Worm (Caenorhabditis elegans): ENCODE results near the gene txt-8.
"Not testable (repeated sequence)": the region's sequence is repeated elsewhere in the genome, so short reads cannot be mapped to it uniquely, and the experiment has no call there.

The txt-8 gene

DNA sequence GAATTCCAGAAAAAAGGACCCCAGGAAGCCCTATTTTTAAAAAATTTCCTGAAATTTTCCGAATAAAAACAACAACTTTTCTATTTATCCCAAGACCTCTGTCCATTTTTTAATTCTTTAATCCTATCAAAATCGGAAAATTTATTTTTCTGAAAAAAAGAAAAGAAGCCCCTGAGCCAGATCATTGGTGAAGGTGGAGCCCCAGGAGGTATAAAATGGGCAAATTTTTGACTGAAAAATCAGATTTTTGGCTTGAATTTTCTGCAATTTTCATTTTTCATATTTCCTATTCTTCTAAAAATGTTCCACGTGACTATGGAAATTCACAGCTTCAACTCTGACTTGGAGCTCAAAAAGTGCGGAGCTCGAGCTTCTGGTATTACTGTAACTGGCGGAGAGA, 35.3 kb upstream of the txt-8 start, which contains the start of gene Y51A2B.8:
TSS of gene Y51A2B.8 (plus strand) at position 301 of the 400 bp plus-strand sequence.
- TF ChIP-seq ceh-13 (GFP tag; optimal IDR thresholded peaks at IDR 0.05) (no peak), sea-1 (GFP tag; conservative IDR thresholded peaks at IDR 0.05) (no peak), ama-1 (optimal IDR thresholded peaks at IDR 0.05) (no peak), ceh-36 (tag; optimal IDR thresholded peaks at IDR 0.05) (no peak)

DNA sequence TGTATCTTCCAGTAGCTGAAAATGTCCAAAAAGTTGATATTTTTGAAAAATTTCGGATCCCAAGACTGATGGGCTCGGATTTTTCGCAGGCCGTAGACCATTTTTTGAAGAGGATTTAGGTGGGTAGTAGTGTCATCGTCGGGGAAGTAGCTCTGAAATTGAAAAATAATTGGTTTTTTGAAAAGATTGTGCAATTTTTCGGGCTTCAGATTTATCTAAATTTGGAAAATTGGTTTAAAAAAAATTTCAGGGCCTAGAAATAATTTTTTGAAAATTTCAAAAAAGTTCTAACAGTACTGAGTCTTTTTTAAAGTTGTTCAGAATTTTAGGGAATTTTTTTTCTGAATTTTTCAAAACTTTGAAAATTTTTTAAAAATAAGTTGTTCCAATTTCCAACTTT, 31.6 kb upstream of the txt-8 start, which contains the start of gene nhr-288:
TSS of gene nhr-288 (minus strand) at position 101 of the 400 bp plus-strand sequence.
- TF ChIP-seq tra-4 (tag; optimal IDR thresholded peaks at IDR 0.05), result no peak
- TF ChIP-seq hmg-4 (GFP tag; optimal IDR thresholded peaks at IDR 0.05), result no peak
- TF ChIP-seq ceh-13 (GFP tag; optimal IDR thresholded peaks at IDR 0.05), result no peak
- TF ChIP-seq B0310.2 (tag; optimal IDR thresholded peaks at IDR 0.05), result no peak
- no peak for TF ChIP-seq ets-7 (tag; optimal IDR thresholded peaks at IDR 0.05)
- no peak for TF ChIP-seq tbx-37 (GFP tag; conservative IDR thresholded peaks at IDR 0.05)
- TF ChIP-seq hmbx-1 (tag; optimal IDR thresholded peaks at IDR 0.05), result no peak
- TF ChIP-seq F13C5.2 (tag; optimal IDR thresholded peaks at IDR 0.05), result no peak
- no peak for TF ChIP-seq flt-1 (GFP tag; IDR thresholded peaks at IDR 0.05)
- TF ChIP-seq scrt-1 (GFP tag; IDR thresholded peaks at IDR 0.05), result no peak

DNA sequence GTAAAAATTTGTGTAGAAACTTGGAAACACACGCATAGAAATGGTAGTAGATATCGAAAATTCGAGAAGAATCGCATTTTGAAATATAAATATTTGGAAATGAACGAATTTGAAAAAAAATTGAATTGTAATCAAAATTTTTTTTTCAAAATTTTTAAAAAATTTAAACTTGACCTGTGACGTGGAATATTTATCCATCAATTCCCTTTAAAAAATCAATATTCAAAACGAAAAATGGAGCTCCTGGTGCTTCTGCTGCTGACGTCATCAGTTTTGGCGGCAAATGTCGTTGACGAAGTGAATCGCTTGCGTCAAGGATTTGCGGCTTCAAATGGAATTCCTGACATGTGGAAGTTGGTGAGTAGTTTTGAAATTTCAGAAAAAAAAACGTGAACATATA, 25.1 kb upstream of the txt-8 start, which contains the start of the genes Y51A2B.4 and Y51A2B.5:
TSS of gene Y51A2B.4 (minus strand) at position 101 of the 400 bp plus-strand sequence.
TSS of gene Y51A2B.5 (plus strand) at position 232 of the 400 bp plus-strand sequence.
- TF ChIP-seq tbx-11 (GFP tag; IDR thresholded peaks at IDR 0.05), result no peak
- no peak for TF ChIP-seq tra-4 (tag; optimal IDR thresholded peaks at IDR 0.05)
- TF ChIP-seq F13C5.2 (tag; optimal IDR thresholded peaks at IDR 0.05), result no peak
- no peak for TF ChIP-seq tbx-37 (GFP tag; conservative IDR thresholded peaks at IDR 0.05)
- no peak for TF ChIP-seq aly-1 (tag; optimal IDR thresholded peaks at IDR 0.05)
- no peak for TF ChIP-seq ceh-36 (tag; optimal IDR thresholded peaks at IDR 0.05)
- TF ChIP-seq hmbx-1 (tag; optimal IDR thresholded peaks at IDR 0.05), result no peak
- no peak for TF ChIP-seq hmg-4 (GFP tag; optimal IDR thresholded peaks at IDR 0.05)
- TF ChIP-seq scrt-1 (GFP tag; IDR thresholded peaks at IDR 0.05), result no peak
- TF ChIP-seq B0310.2 (tag; optimal IDR thresholded peaks at IDR 0.05), result no peak
- no peak for TF ChIP-seq ceh-13 (GFP tag; optimal IDR thresholded peaks at IDR 0.05)
- no peak for TF ChIP-seq hnd-1 (tag; optimal IDR thresholded peaks at IDR 0.05)
- TF ChIP-seq ets-7 (tag; optimal IDR thresholded peaks at IDR 0.05), result no peak
- TF ChIP-seq ama-1 (optimal IDR thresholded peaks at IDR 0.05), result no peak
- no peak for TF ChIP-seq sea-1 (GFP tag; conservative IDR thresholded peaks at IDR 0.05)

DNA sequence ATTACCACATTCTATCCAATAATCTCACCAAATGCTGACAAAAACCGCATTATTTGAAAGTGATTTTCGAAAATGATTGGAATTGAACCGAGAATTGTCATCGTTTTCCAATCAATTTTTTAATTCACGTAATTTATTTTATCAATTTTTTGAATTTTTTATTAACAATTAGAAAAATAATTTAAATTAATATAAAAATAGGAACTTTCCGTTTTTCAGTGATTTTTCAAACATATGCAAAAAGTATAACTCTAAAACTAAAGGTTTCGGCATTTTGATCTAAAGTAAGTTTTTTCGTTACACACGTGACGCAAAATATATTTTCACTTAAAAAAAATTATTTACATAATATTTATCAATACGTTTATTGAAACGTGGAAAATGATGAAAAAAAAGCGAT, 19.9 kb upstream of the txt-8 start, which contains the start of gene Y51A2B.6:
TSS of gene Y51A2B.6 (minus strand) at position 101 of the 400 bp plus-strand sequence.
- TF ChIP-seq aly-1 (tag; optimal IDR thresholded peaks at IDR 0.05) (no peak), F13C5.2 (tag; optimal IDR thresholded peaks at IDR 0.05) (no peak), ama-1 (optimal IDR thresholded peaks at IDR 0.05) (no peak), B0310.2 (tag; optimal IDR thresholded peaks at IDR 0.05) (no peak), ceh-13 (GFP tag; optimal IDR thresholded peaks at IDR 0.05) (no peak), pes-1 (GFP tag; IDR thresholded peaks at IDR 0.05) (no peak), scrt-1 (GFP tag; IDR thresholded peaks at IDR 0.05) (no peak), ets-7 (tag; optimal IDR thresholded peaks at IDR 0.05) (no peak), hnd-1 (tag; optimal IDR thresholded peaks at IDR 0.05) (no peak), hmg-4 (GFP tag; optimal IDR thresholded peaks at IDR 0.05) (no peak), sea-1 (GFP tag; conservative IDR thresholded peaks at IDR 0.05) (no peak), hmbx-1 (tag; optimal IDR thresholded peaks at IDR 0.05) (no peak), tbx-37 (GFP tag; conservative IDR thresholded peaks at IDR 0.05) (no peak)

DNA sequence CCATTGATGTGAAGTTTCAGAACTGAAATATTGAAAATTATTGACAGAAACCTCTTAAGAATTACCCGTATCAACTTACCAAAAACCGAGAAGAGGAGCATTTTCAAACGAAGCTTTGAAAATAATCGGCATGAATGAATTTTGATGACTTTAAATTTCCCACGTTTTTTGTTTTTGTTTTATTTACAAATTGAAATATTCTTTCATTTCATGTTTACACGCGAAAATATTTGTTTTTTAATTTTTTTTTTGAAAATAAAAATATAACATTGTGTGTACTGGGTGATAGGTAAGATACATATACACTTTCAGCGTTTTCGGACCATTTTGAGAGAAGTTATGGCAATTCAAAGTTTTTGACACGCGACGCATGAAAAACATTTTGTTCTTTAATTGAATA, 18.5 kb upstream of the txt-8 start, which contains the start of gene Y51A2B.9:
TSS of gene Y51A2B.9 (minus strand) at position 101 of the 400 bp plus-strand sequence.
- TF ChIP-seq ets-7 (tag; optimal IDR thresholded peaks at IDR 0.05) (no peak), pes-1 (GFP tag; IDR thresholded peaks at IDR 0.05) (no peak), tra-4 (tag; optimal IDR thresholded peaks at IDR 0.05) (no peak), tbx-11 (GFP tag; IDR thresholded peaks at IDR 0.05) (no peak), flt-1 (GFP tag; IDR thresholded peaks at IDR 0.05) (no peak)

DNA sequence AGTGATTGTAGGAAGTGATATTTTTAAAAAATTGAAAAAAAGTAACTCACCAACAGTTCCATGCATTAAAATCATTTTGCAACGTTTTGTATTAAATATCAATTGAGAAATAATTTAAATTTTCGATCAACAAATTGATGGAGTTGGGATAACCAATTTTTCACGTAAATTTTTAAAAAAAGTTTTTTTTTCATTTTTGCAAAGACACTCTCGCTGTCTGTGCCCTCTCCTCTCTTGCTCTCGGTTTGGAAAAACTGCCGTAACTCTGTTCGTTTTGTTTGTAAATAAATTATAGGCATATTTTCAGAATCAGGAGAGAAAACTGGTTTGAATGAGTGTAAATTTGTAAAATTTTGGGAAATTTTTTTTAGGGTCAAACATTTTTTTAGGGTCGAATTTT, 16.3 kb upstream of the txt-8 start, which contains the start of gene Y51A2B.16:
TSS of gene Y51A2B.16 (minus strand) at position 101 of the 400 bp plus-strand sequence.
- TF ChIP-seq tbx-11 (GFP tag; IDR thresholded peaks at IDR 0.05) (no peak), ceh-13 (GFP tag; optimal IDR thresholded peaks at IDR 0.05) (no peak), tbx-37 (GFP tag; conservative IDR thresholded peaks at IDR 0.05) (no peak), sea-1 (GFP tag; conservative IDR thresholded peaks at IDR 0.05) (no peak), ceh-36 (tag; optimal IDR thresholded peaks at IDR 0.05) (no peak), B0310.2 (tag; optimal IDR thresholded peaks at IDR 0.05) (no peak), flt-1 (GFP tag; IDR thresholded peaks at IDR 0.05) (no peak), hnd-1 (tag; optimal IDR thresholded peaks at IDR 0.05) (no peak), ama-1 (optimal IDR thresholded peaks at IDR 0.05) (no peak), aly-1 (tag; optimal IDR thresholded peaks at IDR 0.05) (no peak), scrt-1 (GFP tag; IDR thresholded peaks at IDR 0.05) (no peak)

- TF ChIP-seq tbx-11 (GFP tag; IDR thresholded peaks at IDR 0.05) (no peak), flt-1 (GFP tag; IDR thresholded peaks at IDR 0.05) (no peak), tra-4 (tag; optimal IDR thresholded peaks at IDR 0.05) (no peak), ceh-36 (tag; optimal IDR thresholded peaks at IDR 0.05) (no peak), aly-1 (tag; optimal IDR thresholded peaks at IDR 0.05) (no peak), hmg-4 (GFP tag; optimal IDR thresholded peaks at IDR 0.05) (no peak), sea-1 (GFP tag; conservative IDR thresholded peaks at IDR 0.05) (no peak), ceh-13 (GFP tag; optimal IDR thresholded peaks at IDR 0.05) (no peak), B0310.2 (tag; optimal IDR thresholded peaks at IDR 0.05) (no peak), hmbx-1 (tag; optimal IDR thresholded peaks at IDR 0.05) (no peak), ama-1 (optimal IDR thresholded peaks at IDR 0.05) (no peak), ets-7 (tag; optimal IDR thresholded peaks at IDR 0.05) (no peak), pes-1 (GFP tag; IDR thresholded peaks at IDR 0.05) (no peak), scrt-1 (GFP tag; IDR thresholded peaks at IDR 0.05) (no peak)
These were observed 11.4 kb upstream of the txt-8 start for ce11 chrV:18402743-18403142.

ce11 chrV:18404767-18405166, 9.4 kb upstream of the txt-8 start, which contains the start of gene srh-209:
Gene srh-209, minus strand, starts transcription at chrV:18404867.
- TF ChIP-seq flt-1 (GFP tag; IDR thresholded peaks at IDR 0.05); ama-1 (optimal IDR thresholded peaks at IDR 0.05); aly-1 (tag; optimal IDR thresholded peaks at IDR 0.05): not testable (repeated sequence)
